Fruit fly (Drosophila melanogaster) S2 (cell line): ENCODE results near the gene Polr3D.

Experiments used
- CG8478 ChIP-seq: fragments of >200 bp; optimal IDR thresholded peaks from 2 replicates; lab custom pipeline; 2018
- CTCF ChIP-seq, 2 experiments: fragments of >200 bp; optimal IDR thresholded peaks; 2 replicates each; lab custom pipeline; 2018

- TF ChIP-seq CTCF (optimal IDR thresholded peaks at IDR 0.05; lab: Kevin White, UChicago) (no peak), CG8478 (lab: Kevin White, UChicago) (no peak)
Observed at dm6 chr3L:18112669-18113068, 3.3 kb upstream of the Polr3D start, which contains the start of the genes CG32195 and CG7341.
